Fruit fly (Drosophila melanogaster): ENCODE results near the gene phu.

phu gene

dm6 chr3R:9533181-9534124 lies 38.9 kb downstream of the phu start (continued):
- peak; percentile 66 for TF ChIP-seq da (GFP tag; optimal IDR thresholded peaks at IDR 0.05)
- peak; percentile 93 for TF ChIP-seq CG12299 (tag; optimal IDR thresholded peaks at IDR 0.05)
- peak; percentile 69 for TF ChIP-seq H2.0 (GFP tag; IDR thresholded peaks at IDR 0.05)
- TF ChIP-seq CG34422 (GFP tag; IDR thresholded peaks at IDR 0.05), result peak; percentile 84
- peak; percentile 13 for TF ChIP-seq Dp (GFP tag; optimal IDR thresholded peaks at IDR 0.05)
- TF ChIP-seq CG31224 (GFP tag; IDR thresholded peaks at IDR 0.05), result peak; percentile 81; the same call in 1 of the 2 replicates
- peak; percentile 44 for TF ChIP-seq exex (tag; optimal IDR thresholded peaks at IDR 0.05)
- TF ChIP-seq Bteb2 (GFP tag; optimal IDR thresholded peaks at IDR 0.05), result peak; percentile 88
- TF ChIP-seq gt (GFP tag; IDR thresholded peaks at IDR 0.05), result peak; percentile 48; the same call in 1 of the 2 replicates
- peak; percentile 80 for TF ChIP-seq fd64A (GFP tag; optimal IDR thresholded peaks at IDR 0.05)
- peak; percentile 99 for TF ChIP-seq org-1 (GFP tag; optimal IDR thresholded peaks at IDR 0.05)
- TF ChIP-seq CG9876 (GFP tag; optimal IDR thresholded peaks at IDR 0.05), result peak; percentile 67
- TF ChIP-seq Six4 (GFP tag; optimal IDR thresholded peaks at IDR 0.05), result peak; percentile 94
- TF ChIP-seq CG2678 (tag; optimal IDR thresholded peaks at IDR 0.05), result peak; percentile 99
- TF ChIP-seq az2 (GFP tag; optimal IDR thresholded peaks at IDR 0.05), result peak; percentile 95
- peak; percentile 75 for TF ChIP-seq Poxn (GFP tag; IDR thresholded peaks at IDR 0.05)
- peak; percentile 89 for TF ChIP-seq trh (GFP tag; optimal IDR thresholded peaks at IDR 0.05)
- TF ChIP-seq kay (GFP tag; optimal IDR thresholded peaks at IDR 0.05), result peak; percentile 96
- TF ChIP-seq rib (GFP tag; IDR thresholded peaks at IDR 0.05), result no peak; the same call in 1 of the 2 replicates
- 0 out of 2 replicates have a peak, but pooled peaks have one; percentile 35 for TF ChIP-seq aop (GFP tag; IDR thresholded peaks at IDR 0.05)
- TF ChIP-seq Optix (GFP tag; IDR thresholded peaks at IDR 0.05), result peak; percentile 84
- TF ChIP-seq CG10543 (GFP tag; optimal IDR thresholded peaks at IDR 0.05), result peak; percentile 98
- TF ChIP-seq CG13287 (GFP tag; IDR thresholded peaks at IDR 0.05; ENCODE audit: partially characterized antibody), result no peak; the same call in 1 of the 2 replicates
- TF ChIP-seq Dad (GFP tag; optimal IDR thresholded peaks at IDR 0.05), result peak; percentile 92
- TF ChIP-seq zfh2 (GFP tag; optimal IDR thresholded peaks at IDR 0.05), result peak; percentile 95
- peak; percentile 95 for TF ChIP-seq pho (GFP tag; optimal IDR thresholded peaks at IDR 0.05)
- TF ChIP-seq pb (GFP tag; optimal IDR thresholded peaks at IDR 0.05), result peak; percentile 91
- TF ChIP-seq wor (GFP tag; IDR thresholded peaks at IDR 0.05), result peak; percentile 90
- TF ChIP-seq ranshi (GFP tag; IDR thresholded peaks at IDR 0.05), result peak; percentile 80; the same call in 1 of the 2 replicates
- peak; percentile 99 for TF ChIP-seq CG18262 (tag; optimal IDR thresholded peaks at IDR 0.05)
- TF ChIP-seq CG11696 (GFP tag; IDR thresholded peaks at IDR 0.05), result peak; percentile 61
- TF ChIP-seq gsb (GFP tag; IDR thresholded peaks at IDR 0.05), result peak; percentile 90
- peak; percentile 95 for TF ChIP-seq CG14710 (tag; optimal IDR thresholded peaks at IDR 0.05)
- peak; percentile 40; the same call in 1 of the 2 replicates for TF ChIP-seq CG5953 (GFP tag; IDR thresholded peaks at IDR 0.05)
- TF ChIP-seq kni (GFP tag; optimal IDR thresholded peaks at IDR 0.05), result peak; percentile 88
- no peak for TF ChIP-seq Hr39 (optimal IDR thresholded peaks at IDR 0.05)
- TF ChIP-seq Neu2 (GFP tag; optimal IDR thresholded peaks at IDR 0.05; ENCODE audit: borderline replicate concordance), result peak; percentile 82
- peak; percentile 95 for TF ChIP-seq HLH54F (GFP tag; optimal IDR thresholded peaks at IDR 0.05)
- peak; percentile 94 for TF ChIP-seq lmd (GFP tag; IDR thresholded peaks at IDR 0.05)
- TF ChIP-seq caup (GFP tag; optimal IDR thresholded peaks at IDR 0.05; ENCODE audit: severe bottlenecking), result peak; percentile 95
- TF ChIP-seq CG5245 (GFP tag; optimal IDR thresholded peaks at IDR 0.05), result peak; percentile 84
- peak; percentile 97 for TF ChIP-seq CG6765 (GFP tag; optimal IDR thresholded peaks at IDR 0.05)
- peak; percentile 91 for TF ChIP-seq ewg (GFP tag; optimal IDR thresholded peaks at IDR 0.05)
- peak; percentile 83 for TF ChIP-seq zfh1 (GFP tag; IDR thresholded peaks at IDR 0.05)
- peak; percentile 80 for TF ChIP-seq CG4730 (GFP tag; IDR thresholded peaks at IDR 0.05)
- peak; percentile 41 for TF ChIP-seq Sry-δ (GFP tag; optimal IDR thresholded peaks at IDR 0.05)
- TF ChIP-seq mirr (GFP tag; optimal IDR thresholded peaks at IDR 0.05), result peak; percentile 80
- peak; percentile 79; the same call in 2 of the 3 replicates for TF ChIP-seq ase (GFP tag; IDR thresholded peaks at IDR 0.05)
- peak; percentile 94 for TF ChIP-seq CG6683 (GFP tag; optimal IDR thresholded peaks at IDR 0.05)
